Fruit fly (Drosophila melanogaster): ENCODE measurements around the gene Akt.

Gene Akt

DNA sequence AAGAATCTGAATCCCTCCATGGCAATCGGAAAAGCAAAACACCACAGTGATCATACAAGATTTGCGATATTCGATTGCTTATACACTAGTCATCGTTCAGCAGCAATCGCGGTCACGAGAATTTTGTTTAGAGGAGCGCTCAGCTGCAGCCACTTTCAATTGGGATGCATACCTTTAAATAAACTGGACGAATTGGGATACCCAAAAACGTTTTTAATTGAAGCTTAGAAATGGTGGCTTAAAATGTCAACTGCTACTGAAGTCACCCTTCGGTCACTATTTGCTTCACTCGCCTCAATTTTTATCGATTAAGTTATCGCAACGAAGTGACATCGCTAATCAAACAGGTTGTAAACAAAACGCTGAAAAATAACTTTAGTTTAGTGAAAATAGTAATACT is 49.7 kb upstream of the Akt start, which contains the start of the genes IKKbeta and CG5013 (continued):
- TF ChIP-seq sna (GFP tag; IDR thresholded peaks at IDR 0.05; ENCODE audit: partially characterized antibody) (peak; percentile 87), vvl (GFP tag; IDR thresholded peaks at IDR 0.05) (peak; percentile 17; the same call in 1 of the 2 replicates), zf30C (GFP tag; optimal IDR thresholded peaks at IDR 0.05) (no peak), CG31365 (tag; optimal IDR thresholded peaks at IDR 0.05) (no peak), CoRest (tag; optimal IDR thresholded peaks at IDR 0.05) (peak; percentile 63), Trl (optimal IDR thresholded peaks at IDR 0.05) (no peak), Trl (GFP tag; optimal IDR thresholded peaks at IDR 0.05) (peak; percentile 63), Opbp (GFP tag; IDR thresholded peaks at IDR 0.05; ENCODE audit: partially characterized antibody) (peak; percentile 72; the same call in 2 of the 3 replicates), inv (GFP tag; IDR thresholded peaks at IDR 0.05; ENCODE audit: partially characterized antibody) (peak; percentile 74), Mad (GFP tag; optimal IDR thresholded peaks at IDR 0.05) (no peak), CG34224 (GFP tag; IDR thresholded peaks at IDR 0.05; ENCODE audit: partially characterized antibody) (peak; percentile 80), tgo (GFP tag; IDR thresholded peaks at IDR 0.05) (peak; percentile 28; the same call in 1 of the 3 replicates), MBD-R2 (GFP tag; IDR thresholded peaks at IDR 0.05) (peak; percentile 79), amos (GFP tag; IDR thresholded peaks at IDR 0.05; ENCODE audit: partially characterized antibody) (peak; percentile 67), stwl (tag; optimal IDR thresholded peaks at IDR 0.05) (peak; percentile 78), CG7987 (GFP tag; optimal IDR thresholded peaks at IDR 0.05) (no peak), CG6791 (GFP tag; IDR thresholded peaks at IDR 0.05; ENCODE audit: partially characterized antibody) (peak; percentile 74), CG18764 (GFP tag; optimal IDR thresholded peaks at IDR 0.05) (peak; percentile 60), croc (GFP tag; conservative IDR thresholded peaks at IDR 0.05) (no peak), Asciz (GFP tag; optimal IDR thresholded peaks at IDR 0.05) (no peak), CG1529 (GFP tag; optimal IDR thresholded peaks at IDR 0.05) (no peak), Oaz (GFP tag; IDR thresholded peaks at IDR 0.05) (no peak), CG4360 (GFP tag; IDR thresholded peaks at IDR 0.05) (no peak), chif (GFP tag; optimal IDR thresholded peaks at IDR 0.05) (no peak), dysf (GFP tag; IDR thresholded peaks at IDR 0.05) (no peak), br (optimal IDR thresholded peaks at IDR 0.05) (no peak), pan (optimal IDR thresholded peaks at IDR 0.05) (no peak), pan (GFP tag; optimal IDR thresholded peaks at IDR 0.05 in 1 of 2, IDR thresholded peaks at IDR 0.05 in 1 of 2) (no peak), lab (GFP tag; optimal IDR thresholded peaks at IDR 0.05) (no peak), ems (GFP tag; optimal IDR thresholded peaks at IDR 0.05) (peak; percentile 43), cwo (GFP tag; optimal IDR thresholded peaks at IDR 0.05) (no peak), Ets97D (GFP tag; optimal IDR thresholded peaks at IDR 0.05) (peak; percentile 43), Mrtf (GFP tag; IDR thresholded peaks at IDR 0.05) (no peak), CG12299 (tag; optimal IDR thresholded peaks at IDR 0.05) (no peak), CG32772 (GFP tag; IDR thresholded peaks at IDR 0.05) (peak; percentile 36; the same call in 1 of the 2 replicates), mam (GFP tag; optimal IDR thresholded peaks at IDR 0.05) (peak; percentile 78), CG13123 (GFP tag; optimal IDR thresholded peaks at IDR 0.05) (no peak), Dad (GFP tag; optimal IDR thresholded peaks at IDR 0.05) (peak; percentile 44), dpn (GFP tag; optimal IDR thresholded peaks at IDR 0.05) (peak; percentile 67 to 68), maf-S (GFP tag; optimal IDR thresholded peaks at IDR 0.05) (peak; percentile 15), CG13894 (tag; optimal IDR thresholded peaks at IDR 0.05) (no peak), Hmr (GFP tag; optimal IDR thresholded peaks at IDR 0.05) (peak; percentile 26), run (tag; optimal IDR thresholded peaks at IDR 0.05) (no peak), Rfx (GFP tag; IDR thresholded peaks at IDR 0.05) (peak; percentile 63; the same call in 1 of the 2 replicates), odd (GFP tag; optimal IDR thresholded peaks at IDR 0.05) (no peak), CG15601 (tag; optimal IDR thresholded peaks at IDR 0.05) (no peak), CG14860 (GFP tag; IDR thresholded peaks at IDR 0.05; ENCODE audit: partially characterized antibody) (peak; percentile 85), trem (tag; optimal IDR thresholded peaks at IDR 0.05) (peak; percentile 74), kni (GFP tag; optimal IDR thresholded peaks at IDR 0.05) (no peak), fd96Cb (tag; optimal IDR thresholded peaks at IDR 0.05) (no peak), CG6854 (GFP tag; optimal IDR thresholded peaks at IDR 0.05) (no peak)
